Fruit fly (Drosophila melanogaster) whole organism, embryonic: ENCODE results near the gene Lsd-1.

Source experiments
- ATbp ChIP-seq: fragments of 200-800 bp; sonication (Bioruptor generic); optimal IDR thresholded peaks from 2 replicates; lab custom pipeline; 2017; ENCODE audit warnings: missing biosample characterization, mild to moderate bottlenecking, missing genetic modification characterization, missing genetic modification reagents
- Abd-B ChIP-seq: fragments of 200-800 bp; sonication (Bioruptor generic); optimal IDR thresholded peaks from 2 replicates; lab custom pipeline; 2018; ENCODE audit warnings: missing biosample characterization, mild to moderate bottlenecking, missing genetic modification characterization, moderate library complexity
- Atf-2 ChIP-seq: fragments of 200-800 bp; sonication (Bioruptor generic); optimal IDR thresholded peaks from 2 replicates; lab custom pipeline; 2016; ENCODE audit warnings: missing biosample characterization, missing genetic modification characterization
- Blimp-1 ChIP-seq: fragments of 200-800 bp; sonication (Bioruptor generic); optimal IDR thresholded peaks from 3 replicates; lab custom pipeline; 2018; ENCODE audit warnings: missing biosample characterization, missing genetic modification characterization, mild to moderate bottlenecking, moderate library complexity, missing genetic modification reagents
- CG10274 ChIP-seq: fragments of 200-800 bp; sonication (Bioruptor generic); optimal IDR thresholded peaks from 3 replicates; lab custom pipeline; 2017; ENCODE audit warnings: missing biosample characterization, mild to moderate bottlenecking, missing genetic modification characterization
- CG10543 ChIP-seq: fragments of 200-800 bp; sonication (Bioruptor generic); optimal IDR thresholded peaks from 3 replicates; lab custom pipeline; 2017; ENCODE audit warnings: missing biosample characterization, mild to moderate bottlenecking, missing genetic modification characterization, moderate library complexity
- CG10654 ChIP-seq: fragments of 200-800 bp; sonication (Bioruptor generic); optimal IDR thresholded peaks from 2 replicates; lab custom pipeline; 2016; ENCODE audit warnings: missing biosample characterization, missing genetic modification characterization
- CG12236 ChIP-seq: fragments of 200-800 bp; sonication (Bioruptor generic); optimal IDR thresholded peaks from 2 replicates; lab custom pipeline; 2016; ENCODE audit warnings: missing biosample characterization, missing genetic modification characterization
- CG12744 ChIP-seq: fragments of 200-800 bp; sonication (Bioruptor generic); optimal IDR thresholded peaks from 2 replicates; lab custom pipeline; 2016; ENCODE audit warnings: missing biosample characterization, missing genetic modification characterization
- CG15011 ChIP-seq: fragments of 200-800 bp; sonication (Bioruptor generic); optimal IDR thresholded peaks from 3 replicates; lab custom pipeline; 2018; ENCODE audit warnings: missing biosample characterization, mild to moderate bottlenecking, missing genetic modification characterization
- CG15269 ChIP-seq: fragments of 200-800 bp; sonication (Bioruptor generic); optimal IDR thresholded peaks from 2 replicates; lab custom pipeline; 2018; ENCODE audit warnings: missing biosample characterization, mild to moderate bottlenecking, missing genetic modification characterization, moderate library complexity
- CG15601 ChIP-seq: fragments of 200-800 bp; sonication (Bioruptor generic); optimal IDR thresholded peaks from 3 replicates; lab custom pipeline; 2019; ENCODE audit warnings: missing biosample characterization, mild to moderate bottlenecking, missing genetic modification characterization, moderate library complexity
- CG16813 ChIP-seq: fragments of 200-800 bp; sonication (Bioruptor generic); IDR thresholded peaks from 3 replicates; pipeline ENCODE4 v1.3.6; 2022; ENCODE audit warnings: missing biosample characterization, missing genetic modification characterization; ENCODE audit not compliant: partially characterized antibody
- CG30020 ChIP-seq: fragments of 200-800 bp; optimal IDR thresholded peaks from 2 replicates; lab custom pipeline; 2019; ENCODE audit warnings: missing biosample characterization, mild to moderate bottlenecking, missing genetic modification characterization, moderate library complexity
- CG3995 ChIP-seq: fragments of 200-800 bp; sonication (Bioruptor generic); optimal IDR thresholded peaks from 3 replicates; lab custom pipeline; 2016; ENCODE audit warnings: missing biosample characterization, missing genetic modification characterization
- CG4617 ChIP-seq: fragments of 200-800 bp; sonication (Bioruptor generic); optimal IDR thresholded peaks from 3 replicates; lab custom pipeline; 2016; ENCODE audit warnings: missing biosample characterization, missing genetic modification characterization, borderline replicate concordance
- CG5953 ChIP-seq: fragments of 200-800 bp; sonication (Bioruptor generic); IDR thresholded peaks from 2 replicates; pipeline ENCODE4 v1.3.6; 2022; ENCODE audit warnings: missing biosample characterization, missing genetic modification characterization
- CG8281 ChIP-seq: fragments of 200-800 bp; sonication (Bioruptor generic); optimal IDR thresholded peaks from 2 replicates; lab custom pipeline; 2018; ENCODE audit warnings: missing biosample characterization, mild to moderate bottlenecking, missing genetic modification characterization, moderate library complexity
- CG8290 ChIP-seq, 3 experiments: fragments of 200-800 bp; sonication (Bioruptor generic); optimal IDR thresholded peaks; 2 replicates each; lab custom pipeline; 2016 to 2019; ENCODE audit warnings: missing biosample characterization in 3 of 3, missing genetic modification characterization in 3 of 3, mild to moderate bottlenecking in 2 of 3, moderate library complexity in 1 of 3
- CG9817 ChIP-seq: fragments of 200-800 bp; sonication (Bioruptor generic); optimal IDR thresholded peaks from 2 replicates; lab custom pipeline; 2018; ENCODE audit warnings: missing biosample characterization, mild to moderate bottlenecking, missing genetic modification characterization, moderate library complexity
- CrebB ChIP-seq: fragments of 200-800 bp; sonication (Bioruptor generic); optimal IDR thresholded peaks from 3 replicates; lab custom pipeline; 2018; ENCODE audit warnings: missing biosample characterization, mild to moderate bottlenecking, missing genetic modification characterization
- Mrtf ChIP-seq: fragments of 200-800 bp; sonication (Bioruptor generic); IDR thresholded peaks from 3 replicates; pipeline ENCODE4 v1.3.6; 2022; ENCODE audit warnings: missing biosample characterization, missing genetic modification characterization
- Optix ChIP-seq: fragments of 200-800 bp; sonication (Bioruptor generic); IDR thresholded peaks from 3 replicates; pipeline ENCODE4 v1.3.6; 2022; ENCODE audit warnings: missing biosample characterization, missing genetic modification characterization
- PHDP ChIP-seq: fragments of 200-800 bp; sonication (Bioruptor generic); optimal IDR thresholded peaks from 3 replicates; lab custom pipeline; 2018; ENCODE audit warnings: missing biosample characterization, mild to moderate bottlenecking, missing genetic modification characterization, moderate library complexity
- Sry-δ ChIP-seq: fragments of 200-800 bp; sonication (Bioruptor generic); optimal IDR thresholded peaks from 2 replicates; lab custom pipeline; 2016; ENCODE audit warnings: missing biosample characterization, missing genetic modification characterization
- ac ChIP-seq: fragments of 200-800 bp; sonication (Bioruptor generic); optimal IDR thresholded peaks from 3 replicates; lab custom pipeline; 2017; ENCODE audit warnings: missing biosample characterization, mild to moderate bottlenecking, missing genetic modification characterization
- amos ChIP-seq: fragments of 200-800 bp; sonication (Bioruptor generic); IDR thresholded peaks from 2 replicates; pipeline ENCODE4 v1.3.6; 2022; ENCODE audit warnings: missing biosample characterization, missing genetic modification characterization; ENCODE audit not compliant: partially characterized antibody
- corto ChIP-seq: fragments of 200-800 bp; sonication (Bioruptor generic); optimal IDR thresholded peaks from 2 replicates; lab custom pipeline; 2016; ENCODE audit warnings: missing biosample characterization, mild to moderate bottlenecking, missing genetic modification characterization, moderate library complexity
- dan ChIP-seq: fragments of 200-800 bp; sonication (Bioruptor generic); IDR thresholded peaks from 2 replicates; pipeline ENCODE4 v1.3.6; 2022; ENCODE audit warnings: missing biosample characterization, missing genetic modification characterization
- danr ChIP-seq: fragments of 200-800 bp; sonication (Bioruptor generic); IDR thresholded peaks from 2 replicates; pipeline ENCODE4 v1.3.6; 2022; ENCODE audit warnings: missing biosample characterization, missing genetic modification characterization
- dpn ChIP-seq, 2 experiments: fragments of 200-800 bp; sonication (Bioruptor generic); optimal IDR thresholded peaks; 3 replicates each; lab custom pipeline; 2016; ENCODE audit warnings: missing biosample characterization in 2 of 2, missing genetic modification characterization in 2 of 2
- grn ChIP-seq: fragments of 200-800 bp; sonication (Bioruptor generic); optimal IDR thresholded peaks from 3 replicates; lab custom pipeline; 2017; ENCODE audit warnings: missing biosample characterization, missing genetic modification characterization
- gt ChIP-seq: fragments of 200-800 bp; sonication (Bioruptor generic); IDR thresholded peaks from 2 replicates; pipeline ENCODE4 v1.3.6; 2022; ENCODE audit warnings: missing biosample characterization, missing genetic modification characterization
- inv ChIP-seq: fragments of 200-800 bp; sonication (Bioruptor generic); IDR thresholded peaks from 2 replicates; pipeline ENCODE4 v1.3.6; 2022; ENCODE audit warnings: missing biosample characterization, missing genetic modification characterization; ENCODE audit not compliant: partially characterized antibody
- jumu ChIP-seq: fragments of 200-800 bp; sonication (Bioruptor generic); optimal IDR thresholded peaks from 3 replicates; lab custom pipeline; 2016; ENCODE audit warnings: missing biosample characterization, missing genetic modification characterization
- klu ChIP-seq: fragments of 200-800 bp; sonication (Bioruptor generic); IDR thresholded peaks from 2 replicates; pipeline ENCODE4 v1.3.6; 2022; ENCODE audit warnings: missing biosample characterization, missing genetic modification characterization
- lab ChIP-seq: fragments of 200-800 bp; sonication (Bioruptor generic); optimal IDR thresholded peaks from 3 replicates; lab custom pipeline; 2017; ENCODE audit warnings: missing biosample characterization, missing genetic modification characterization, mild to moderate bottlenecking, moderate library complexity, missing genetic modification reagents
- mld ChIP-seq: fragments of 200-800 bp; sonication (Bioruptor generic); IDR thresholded peaks from 3 replicates; pipeline ENCODE4 v1.3.6; 2022; ENCODE audit warnings: missing biosample characterization, missing genetic modification characterization; ENCODE audit not compliant: partially characterized antibody
- psq ChIP-seq: fragments of 200-800 bp; sonication (Bioruptor generic); optimal IDR thresholded peaks from 2 replicates; lab custom pipeline; 2017; ENCODE audit warnings: missing biosample characterization, missing genetic modification characterization
- sens-2 ChIP-seq: fragments of 200-800 bp; sonication (Bioruptor generic); IDR thresholded peaks from 2 replicates; pipeline ENCODE4 v1.3.6; 2022; ENCODE audit warnings: missing biosample characterization, missing genetic modification characterization
- slp2 ChIP-seq: fragments of 200-800 bp; sonication (Bioruptor generic); optimal IDR thresholded peaks from 2 replicates; lab custom pipeline; 2016; ENCODE audit warnings: missing biosample characterization, missing genetic modification characterization
- sug ChIP-seq: fragments of 200-800 bp; optimal IDR thresholded peaks from 2 replicates; lab custom pipeline; 2019; ENCODE audit warnings: missing biosample characterization, mild to moderate bottlenecking, missing genetic modification characterization, moderate library complexity
- tap ChIP-seq: fragments of 200-800 bp; optimal IDR thresholded peaks from 3 replicates; lab custom pipeline; 2019; ENCODE audit warnings: missing biosample characterization, mild to moderate bottlenecking, missing genetic modification characterization, moderate library complexity
- tgo ChIP-seq: fragments of 200-800 bp; sonication (Bioruptor generic); IDR thresholded peaks from 3 replicates; pipeline ENCODE4 v1.3.6; 2022; ENCODE audit warnings: missing biosample characterization, missing genetic modification characterization
- toy ChIP-seq: fragments of 200-800 bp; sonication (Bioruptor generic); IDR thresholded peaks from 2 replicates; pipeline ENCODE4 v1.3.6; 2022; ENCODE audit warnings: missing biosample characterization, missing genetic modification characterization
- trem ChIP-seq: fragments of 200-800 bp; optimal IDR thresholded peaks from 3 replicates; lab custom pipeline; 2019; ENCODE audit warnings: missing biosample characterization, mild to moderate bottlenecking, missing genetic modification characterization, moderate library complexity
- unpg ChIP-seq: fragments of 200-800 bp; sonication (Bioruptor generic); optimal IDR thresholded peaks from 3 replicates; lab custom pipeline; 2018; ENCODE audit warnings: missing biosample characterization, mild to moderate bottlenecking, missing genetic modification characterization, moderate library complexity
- vvl ChIP-seq: fragments of 200-800 bp; sonication (Bioruptor generic); IDR thresholded peaks from 2 replicates; pipeline ENCODE4 v1.3.6; 2022; ENCODE audit warnings: missing biosample characterization, missing genetic modification characterization
- wdn ChIP-seq: fragments of 200-800 bp; sonication (Bioruptor generic); IDR thresholded peaks from 2 replicates; pipeline ENCODE4 v1.3.6; 2022; ENCODE audit warnings: missing biosample characterization, missing genetic modification characterization
- wor ChIP-seq: fragments of 200-800 bp; sonication (Bioruptor generic); IDR thresholded peaks from 2 replicates; pipeline ENCODE4 v1.3.6; 2022; ENCODE audit warnings: missing biosample characterization, missing genetic modification characterization

Lsd-1 gene

DNA sequence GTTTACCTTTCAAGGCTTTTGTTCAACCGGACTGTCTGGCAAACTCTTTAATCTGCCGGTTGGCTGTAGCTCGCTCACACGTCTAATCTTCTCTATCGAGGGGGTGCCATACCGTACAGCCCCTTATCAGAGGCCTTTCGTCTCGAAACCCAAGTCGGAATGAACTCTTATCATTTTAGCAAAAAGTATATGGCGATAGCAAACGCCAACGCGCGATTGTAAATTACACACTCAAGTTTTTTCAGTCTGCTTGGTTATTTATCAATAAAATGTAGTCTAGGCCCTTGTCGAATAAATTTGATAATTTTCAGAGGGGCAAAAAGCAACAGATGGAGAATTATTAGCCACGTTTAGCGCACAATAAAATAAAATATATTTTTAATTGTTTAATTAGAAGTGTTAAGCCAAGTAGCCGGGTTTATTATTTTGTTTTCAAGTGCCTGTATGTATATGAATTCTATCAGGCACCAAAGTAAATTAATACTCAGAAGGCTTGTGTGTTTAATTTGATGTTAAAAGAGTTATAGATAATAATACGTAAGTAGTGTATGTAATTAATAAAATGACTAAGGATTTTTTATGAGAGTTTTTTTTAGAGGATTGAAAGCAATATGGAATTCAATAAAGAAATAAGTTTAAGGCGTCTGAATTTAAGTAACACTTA is 38.7 kb upstream of the Lsd-1 start (continued):
- TF ChIP-seq Atf-2 (GFP tag; lab: Kevin White, UChicago) (no peak), gt (GFP tag; lab: Robert Waterston, UW) (no peak), CG16813 (GFP tag; lab: Robert Waterston, UW) (no peak), trem (tag; lab: Kevin White, UChicago) (no peak), Optix (no peak), CG4617 (GFP tag; lab: Kevin White, UChicago) (no peak), CG15011 (no peak), psq (no peak), CG8281 (no peak), CG30020 (tag; lab: Kevin White, UChicago) (no peak), grn (GFP tag; lab: Kevin White, UChicago) (peak; percentile 73), slp2 (no peak), Mrtf (GFP tag; lab: Robert Waterston, UW) (no peak), CrebB (no peak), tap (tag; lab: Kevin White, UChicago) (no peak), CG3995 (GFP tag; lab: Kevin White, UChicago) (no peak), CG10274 (GFP tag; lab: Kevin White, UChicago) (no peak), CG15269 (no peak), sens-2 (GFP tag; lab: Robert Waterston, UW) (no peak), ATbp (no peak), CG10543 (peak; percentile 43), jumu (GFP tag; lab: Kevin White, UChicago) (no peak), CG8290 (GFP tag; optimal IDR thresholded peaks at IDR 0.05; lab: Kevin White, UChicago) (no peak), CG8290 (tag; optimal IDR thresholded peaks at IDR 0.05; lab: Kevin White, UChicago) (peak in 1 of 2 experiments; percentile 8), CG9817 (tag; lab: Kevin White, UChicago) (no peak), inv (GFP tag; lab: Robert Waterston, UW) (no peak), CG10654 (no peak), wdn (GFP tag; lab: Robert Waterston, UW) (no peak), CG12236 (GFP tag; lab: Kevin White, UChicago) (no peak), wor (GFP tag; lab: Robert Waterston, UW) (no peak), Abd-B (GFP tag; lab: Kevin White, UChicago) (no peak), Sry-δ (no peak), lab (GFP tag; lab: Kevin White, UChicago) (peak; percentile 39)
- TF ChIP-seq, all 482 proteins: peak for 24

DNA sequence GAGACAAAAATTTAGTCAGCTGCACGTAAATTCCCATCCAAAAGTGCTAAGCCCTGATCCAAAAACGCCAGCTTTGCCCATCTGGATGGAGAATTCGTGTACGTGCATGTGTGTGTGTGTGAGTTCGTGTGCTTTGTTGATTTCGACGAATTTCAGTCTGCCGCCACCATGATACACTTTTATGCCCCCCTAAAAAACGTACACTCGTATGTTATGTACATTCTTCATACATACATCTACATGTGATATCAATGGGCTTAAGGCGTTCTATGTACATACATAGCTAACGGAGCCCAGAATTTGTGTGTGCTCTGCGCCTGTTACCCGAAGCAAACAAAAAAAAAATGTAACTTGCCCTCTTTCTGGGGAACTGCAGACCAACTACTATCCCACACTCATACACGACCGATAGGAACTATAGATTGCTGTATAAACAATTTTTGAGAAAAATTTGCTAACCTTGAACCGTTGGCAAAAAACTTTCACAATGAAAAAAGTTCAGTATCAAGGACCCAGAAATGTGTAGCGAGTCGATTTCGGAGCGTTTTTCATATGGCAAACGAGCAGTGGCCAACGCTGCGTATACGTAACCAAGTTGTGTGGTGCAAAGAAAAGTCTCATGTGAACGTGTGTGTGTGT is 37.8 kb upstream of the Lsd-1 start:
- no peak for TF ChIP-seq PHDP (tag; lab: Kevin White, UChicago)
- TF ChIP-seq CrebB: peak; percentile 32
- no peak for TF ChIP-seq ac (GFP tag; lab: Kevin White, UChicago)
- peak; percentile 35 for TF ChIP-seq CG15601 (tag; lab: Kevin White, UChicago)
- no peak for TF ChIP-seq corto
- TF ChIP-seq unpg (GFP tag; lab: Kevin White, UChicago): no peak
- TF ChIP-seq dan (GFP tag; lab: Robert Waterston, UW): no peak
- no peak for TF ChIP-seq CG10274 (GFP tag; lab: Kevin White, UChicago)
- no peak for TF ChIP-seq CG5953 (GFP tag; lab: Robert Waterston, UW)
- TF ChIP-seq vvl (GFP tag; lab: Robert Waterston, UW): peak; percentile 46; the same call in 1 of the 2 replicates
- no peak for TF ChIP-seq tgo (GFP tag; lab: Robert Waterston, UW)
- TF ChIP-seq mld (GFP tag; lab: Robert Waterston, UW): no peak
- TF ChIP-seq sug (tag; lab: Kevin White, UChicago): peak; percentile 81
- no peak for TF ChIP-seq amos (GFP tag; lab: Robert Waterston, UW)
- no peak for TF ChIP-seq klu (GFP tag; lab: Robert Waterston, UW)
- 0 out of 2 replicates have a peak, but pooled peaks have one; percentile 7 for TF ChIP-seq toy (GFP tag; lab: Robert Waterston, UW)
- peak; percentile 30 for TF ChIP-seq CG12744 (GFP tag; lab: Kevin White, UChicago)
- no peak for TF ChIP-seq dpn (GFP tag; optimal IDR thresholded peaks at IDR 0.05; lab: Kevin White, UChicago)
- TF ChIP-seq danr (GFP tag; lab: Robert Waterston, UW): no peak
- peak; percentile 11 for TF ChIP-seq Blimp-1
